Worm (Caenorhabditis elegans) whole organism, L2 larva: ENCODE measurements around the gene tag-266.

Experiments used
- C34F6.9 ChIP-seq: fragments of 150-350 bp; optimal IDR thresholded peaks from 2 replicates; lab custom pipeline; 2014; ENCODE audit warnings: missing biosample characterization, missing genetic modification characterization
- F13H6.1 ChIP-seq: sonication (generic microtip); optimal IDR thresholded peaks from 2 replicates; lab custom pipeline; 2016; ENCODE audit warnings: missing genetic modification characterization, missing compliant biosample characterization
- R02D3.7 ChIP-seq: fragments of 150-350 bp; optimal IDR thresholded peaks from 2 replicates; lab custom pipeline; 2014; ENCODE audit warnings: missing biosample characterization, missing genetic modification characterization
- Y55F3AM.14 ChIP-seq: fragments of 200-800 bp; sonication (Bioruptor generic); optimal IDR thresholded peaks from 2 replicates; lab custom pipeline; 2018; ENCODE audit warnings: mild to moderate bottlenecking, missing genetic modification characterization, missing compliant biosample characterization
- ama-1 ChIP-seq: fragments of 150-350 bp; optimal IDR thresholded peaks from 2 replicates; lab custom pipeline; 2018; ENCODE audit warnings: inconsistent platforms
- blmp-1 ChIP-seq: sonication (generic microtip); optimal IDR thresholded peaks from 2 replicates; lab custom pipeline; 2017; ENCODE audit warnings: missing genetic modification characterization, mild to moderate bottlenecking, missing compliant biosample characterization, antibody characterized with exemption, moderate library complexity; ENCODE audit not compliant: insufficient read depth
- ceh-16 ChIP-seq: fragments of 150-350 bp; optimal IDR thresholded peaks from 2 replicates; lab custom pipeline; 2014; ENCODE audit warnings: missing biosample characterization, missing genetic modification characterization
- ceh-82 ChIP-seq: fragments of 150-350 bp; optimal IDR thresholded peaks from 2 replicates; lab custom pipeline; 2014; ENCODE audit warnings: missing biosample characterization, missing genetic modification characterization
- crh-2 ChIP-seq: sonication (generic microtip); optimal IDR thresholded peaks from 2 replicates; lab custom pipeline; 2017; ENCODE audit warnings: missing biosample characterization, missing genetic modification characterization
- dmd-4 ChIP-seq: sonication (generic microtip); optimal IDR thresholded peaks from 2 replicates; lab custom pipeline; 2017; ENCODE audit warnings: missing biosample characterization, missing genetic modification characterization
- elt-3 ChIP-seq: sonication (generic microtip); optimal IDR thresholded peaks from 2 replicates; lab custom pipeline; 2017; ENCODE audit warnings: missing biosample characterization, missing genetic modification characterization
- fos-1 ChIP-seq: fragments of 150-350 bp; optimal IDR thresholded peaks from 2 replicates; lab custom pipeline; 2014; ENCODE audit warnings: missing biosample characterization, missing genetic modification characterization
- lin-11 ChIP-seq: fragments of 150-350 bp; sonication (generic microtip); optimal IDR thresholded peaks from 2 replicates; lab custom pipeline; 2014; ENCODE audit warnings: missing biosample characterization, missing genetic modification characterization, inconsistent platforms, mixed read lengths
- lin-39 ChIP-seq: fragments of 150-350 bp; optimal IDR thresholded peaks from 2 replicates; lab custom pipeline; 2014; ENCODE audit warnings: missing biosample characterization, missing genetic modification reagents, missing genetic modification characterization
- lsy-2 ChIP-seq, 2 experiments: fragments of 150-350 bp in 1 of 2; sonication (generic microtip) in 1 of 2; optimal IDR thresholded peaks; 2 replicates each; lab custom pipeline; 2014 to 2017; ENCODE audit warnings: missing biosample characterization in 2 of 2, missing genetic modification characterization in 2 of 2
- mdl-1 ChIP-seq, 2 experiments: fragments of 150-350 bp in 1 of 2; sonication (generic microtip) in 1 of 2; optimal IDR thresholded peaks; 2 replicates each; lab custom pipeline; 2017; ENCODE audit warnings: missing biosample characterization in 2 of 2, missing genetic modification characterization in 2 of 2
- nhr-10 ChIP-seq: sonication (generic microtip); optimal IDR thresholded peaks from 2 replicates; lab custom pipeline; 2017; ENCODE audit warnings: missing biosample characterization, missing genetic modification characterization
- nhr-12 ChIP-seq: fragments of 150-350 bp; optimal IDR thresholded peaks from 2 replicates; lab custom pipeline; 2014; ENCODE audit warnings: missing biosample characterization, missing genetic modification characterization
- nhr-129 ChIP-seq: fragments of 150-350 bp; optimal IDR thresholded peaks from 2 replicates; lab custom pipeline; 2014; ENCODE audit warnings: missing biosample characterization, missing genetic modification characterization
- nhr-21 ChIP-seq: fragments of 150-350 bp; optimal IDR thresholded peaks from 2 replicates; lab custom pipeline; 2014; ENCODE audit warnings: missing biosample characterization, missing genetic modification characterization
- nhr-23 ChIP-seq: fragments of 150-350 bp; optimal IDR thresholded peaks from 2 replicates; lab custom pipeline; 2014; ENCODE audit warnings: missing biosample characterization, missing genetic modification reagents, missing genetic modification characterization
- nhr-237 ChIP-seq: fragments of 150-350 bp; optimal IDR thresholded peaks from 2 replicates; lab custom pipeline; 2014; ENCODE audit warnings: missing biosample characterization, missing genetic modification characterization
- nhr-25 ChIP-seq: fragments of 150-350 bp; sonication (generic microtip); optimal IDR thresholded peaks from 3 replicates; lab custom pipeline; 2014; ENCODE audit warnings: missing biosample characterization, missing genetic modification characterization
- nhr-77 ChIP-seq: fragments of 150-350 bp; optimal IDR thresholded peaks from 2 replicates; lab custom pipeline; 2014; ENCODE audit warnings: missing biosample characterization, missing genetic modification characterization
- peb-1 ChIP-seq: fragments of 150-350 bp; optimal IDR thresholded peaks from 2 replicates; lab custom pipeline; 2014; ENCODE audit warnings: missing biosample characterization, missing genetic modification characterization
- sma-3 ChIP-seq: sonication (generic microtip); optimal IDR thresholded peaks from 2 replicates; lab custom pipeline; 2016; ENCODE audit warnings: missing genetic modification reagents, missing genetic modification characterization, missing compliant biosample characterization
- sma-9 ChIP-seq, 2 experiments: fragments of 150-350 bp in 1 of 2; sonication (generic microtip) in 1 of 2; optimal IDR thresholded peaks; 2 replicates each; lab custom pipeline; 2014 to 2016; ENCODE audit warnings: missing genetic modification characterization in 2 of 2, mild to moderate bottlenecking in 1 of 2, missing biosample characterization in 1 of 2, missing compliant biosample characterization in 1 of 2, missing genetic modification reagents in 1 of 2, moderate library complexity in 1 of 2
- snpc-4 ChIP-seq: fragments of 150-350 bp; optimal IDR thresholded peaks from 2 replicates; lab custom pipeline; 2014; ENCODE audit warnings: missing biosample characterization, missing genetic modification characterization
- unc-39 ChIP-seq: fragments of 150-350 bp; optimal IDR thresholded peaks from 2 replicates; lab custom pipeline; 2014; ENCODE audit warnings: missing biosample characterization, missing genetic modification characterization
- unc-55 ChIP-seq: fragments of 150-350 bp; sonication (generic microtip); optimal IDR thresholded peaks from 3 replicates; lab custom pipeline; 2014; ENCODE audit warnings: missing biosample characterization, missing genetic modification reagents, missing genetic modification characterization
- unc-62 ChIP-seq: fragments of 150-350 bp; optimal IDR thresholded peaks from 2 replicates; lab custom pipeline; 2014; ENCODE audit warnings: missing biosample characterization, missing genetic modification reagents, missing genetic modification characterization
- ztf-1 ChIP-seq: fragments of 200-800 bp; sonication (Bioruptor generic); conservative IDR thresholded peaks from 2 replicates; pipeline ENCODE4 v1.3.6; 2022; ENCODE audit warnings: missing genetic modification characterization, missing compliant biosample characterization

The tag-266 gene

DNA sequence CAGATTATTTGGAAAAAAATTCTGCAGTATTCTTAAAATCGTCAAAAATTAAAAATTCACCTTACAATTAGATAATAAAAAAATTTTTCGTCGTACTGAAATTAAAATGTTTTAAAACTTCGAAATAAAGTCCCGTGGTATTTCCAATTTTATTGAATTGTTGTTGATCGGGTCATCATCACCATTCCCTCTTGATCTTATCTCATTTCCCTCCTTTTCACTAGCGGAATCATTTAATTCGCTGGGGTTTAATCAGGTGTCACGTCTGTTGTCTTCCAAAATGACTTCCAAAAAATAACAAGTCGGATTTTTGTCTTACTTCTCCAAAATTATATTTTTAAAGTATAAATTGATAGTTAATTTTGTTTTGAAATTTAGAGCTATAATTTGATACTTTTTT is 16.6 kb upstream of the tag-266 start:
- TF ChIP-seq peb-1 (tag; lab: Kevin White, UChicago): no peak
- TF ChIP-seq unc-62 (GFP tag; lab: Kevin White, UChicago): no peak
- TF ChIP-seq nhr-25 (tag; lab: Kevin White, UChicago): peak; percentile 33
- TF ChIP-seq nhr-23: no peak
- TF ChIP-seq lin-11: no peak

DNA sequence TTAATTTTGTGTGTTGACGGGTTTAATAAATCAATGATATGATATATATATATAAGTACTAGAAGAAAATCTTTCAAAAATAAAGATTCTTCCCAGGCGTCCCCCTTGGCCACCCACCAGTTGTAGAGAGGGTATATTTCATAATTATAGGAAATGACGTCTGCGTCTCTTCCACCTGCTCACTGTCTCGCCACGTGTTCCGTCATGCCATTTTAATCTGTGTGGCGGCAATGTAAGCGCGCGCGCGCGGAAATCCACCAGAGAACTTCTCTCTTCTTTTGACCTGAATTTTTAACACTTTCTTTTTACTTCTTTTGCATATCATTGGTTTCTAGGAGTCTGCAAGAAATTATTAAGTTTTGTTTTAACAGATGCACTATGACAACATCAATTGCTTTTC is 14.3 kb upstream of the tag-266 start:
- TF ChIP-seq nhr-129: no peak
- TF ChIP-seq ztf-1 (GFP tag; lab: Robert Waterston, UW): no peak
- peak; percentile 26 for TF ChIP-seq nhr-25 (tag; lab: Kevin White, UChicago)
- no peak for TF ChIP-seq F13H6.1 (tag; lab: Kevin White, UChicago)
- no peak for TF ChIP-seq lin-39 (tag; lab: Kevin White, UChicago)
- no peak for TF ChIP-seq R02D3.7 (tag; lab: Kevin White, UChicago)
- no peak for TF ChIP-seq ceh-16 (tag; lab: Kevin White, UChicago)

DNA sequence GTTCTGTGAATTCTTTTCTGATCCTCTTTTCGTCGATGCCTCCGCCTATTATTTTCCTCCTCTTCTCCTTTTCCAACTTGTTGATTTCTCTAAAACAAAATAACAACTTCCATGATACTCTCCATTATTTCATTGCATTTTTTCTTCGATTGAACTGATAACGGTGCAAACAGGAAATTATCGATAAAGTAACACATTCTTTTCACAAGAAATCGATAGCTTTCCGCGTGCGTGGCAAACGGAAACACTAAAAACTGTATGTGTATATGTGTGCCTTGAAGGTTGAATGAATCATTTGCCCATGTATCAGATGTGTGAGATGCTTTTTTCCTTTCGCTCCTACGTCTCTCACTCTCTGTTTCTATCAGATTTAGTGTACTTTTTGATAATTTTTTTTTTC is 11.6 kb upstream of the tag-266 start:
- peak; percentile 8 for TF ChIP-seq ceh-16 (tag; lab: Kevin White, UChicago)
- TF ChIP-seq C34F6.9: no peak
- TF ChIP-seq crh-2 (tag; lab: Kevin White, UChicago): peak; percentile 81
- peak; percentile 8 for TF ChIP-seq sma-9 (GFP tag; optimal IDR thresholded peaks at IDR 0.05; lab: Kevin White, UChicago)
- TF ChIP-seq sma-9 (tag; optimal IDR thresholded peaks at IDR 0.05; lab: Kevin White, UChicago): no peak
- TF ChIP-seq nhr-21: no peak
- peak; percentile 97 for TF ChIP-seq fos-1 (tag; lab: Kevin White, UChicago)

DNA sequence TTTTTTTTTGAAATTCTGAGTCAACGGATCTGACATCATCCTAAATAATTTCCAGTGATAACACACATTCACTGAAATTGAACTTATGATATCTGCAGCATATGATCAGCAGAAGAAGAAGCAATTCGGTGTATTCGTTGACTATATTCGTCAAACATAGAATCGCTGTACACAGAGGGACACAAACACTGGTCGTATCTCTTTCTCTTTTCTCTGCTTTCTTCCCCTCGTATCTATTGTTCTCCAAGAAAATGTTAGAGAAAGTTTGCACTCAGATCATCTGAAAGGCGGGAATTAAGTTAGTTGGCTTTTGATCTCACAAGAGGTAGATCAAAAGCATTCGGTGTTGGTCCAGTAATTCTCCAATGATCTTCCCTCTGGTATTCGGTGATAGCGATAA is 10.5 kb upstream of the tag-266 start:
- TF ChIP-seq nhr-25 (tag; lab: Kevin White, UChicago) (peak; percentile 33), blmp-1 (tag; lab: Kevin White, UChicago) (peak; percentile 24), unc-62 (GFP tag; lab: Kevin White, UChicago) (no peak), sma-3 (GFP tag; lab: Kevin White, UChicago) (peak; percentile 65)

DNA sequence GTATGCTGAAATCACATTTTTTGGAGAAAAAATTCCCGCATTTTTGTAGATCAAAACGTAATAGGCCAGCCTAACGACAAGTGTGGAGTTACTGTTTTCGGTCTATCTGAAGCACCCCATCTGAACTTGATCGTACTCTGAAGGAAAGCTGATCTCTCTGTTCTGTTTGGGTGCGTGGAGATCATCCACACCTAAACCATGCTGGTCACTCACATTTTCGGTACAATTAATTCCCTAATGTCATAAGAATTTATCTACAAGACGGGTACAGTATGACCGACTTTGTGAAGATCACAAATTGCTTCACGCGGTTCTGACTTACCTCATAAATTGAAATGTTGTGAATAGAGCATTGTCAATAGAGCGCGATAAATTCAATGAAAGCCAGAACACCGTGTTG is 9.9 kb upstream of the tag-266 start:
- TF ChIP-seq unc-39 (tag; lab: Kevin White, UChicago) (no peak), nhr-237 (tag; lab: Kevin White, UChicago) (no peak), ama-1 (lab: Kevin White, UChicago) (no peak), unc-62 (GFP tag; lab: Kevin White, UChicago) (no peak), nhr-25 (tag; lab: Kevin White, UChicago) (no peak), R02D3.7 (tag; lab: Kevin White, UChicago) (no peak), sma-3 (GFP tag; lab: Kevin White, UChicago) (no peak)

DNA sequence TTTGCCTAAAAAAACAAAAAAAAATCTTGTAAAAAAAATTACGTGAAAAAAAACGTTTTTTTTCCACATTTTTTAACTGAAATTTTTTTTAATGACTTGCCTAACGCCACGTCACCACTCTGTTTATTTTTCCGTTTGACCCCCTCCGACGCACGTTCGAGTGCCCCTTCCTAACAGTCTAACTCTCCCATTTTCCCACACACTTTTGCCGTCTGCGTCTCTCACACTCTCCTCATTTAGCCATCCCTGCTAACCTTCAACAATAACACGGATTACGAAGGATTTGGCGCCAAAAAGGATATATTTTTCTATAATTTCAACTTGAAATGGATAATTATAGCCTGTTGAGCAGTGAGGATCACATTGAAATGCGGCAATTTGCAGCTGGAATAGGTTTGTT is 7.2 kb upstream of the tag-266 start:
- TF ChIP-seq crh-2 (tag; lab: Kevin White, UChicago) (peak; percentile 79), nhr-10 (tag; lab: Kevin White, UChicago) (no peak), F13H6.1 (tag; lab: Kevin White, UChicago) (peak; percentile 1), fos-1 (tag; lab: Kevin White, UChicago) (peak; percentile 33), lsy-2 (tag; optimal IDR thresholded peaks at IDR 0.05; lab: Kevin White, UChicago) (peak in 1 of 2 experiments; percentile 7), nhr-25 (tag; lab: Kevin White, UChicago) (peak; percentile 15), nhr-12 (no peak), C34F6.9 (peak; percentile 61)

DNA sequence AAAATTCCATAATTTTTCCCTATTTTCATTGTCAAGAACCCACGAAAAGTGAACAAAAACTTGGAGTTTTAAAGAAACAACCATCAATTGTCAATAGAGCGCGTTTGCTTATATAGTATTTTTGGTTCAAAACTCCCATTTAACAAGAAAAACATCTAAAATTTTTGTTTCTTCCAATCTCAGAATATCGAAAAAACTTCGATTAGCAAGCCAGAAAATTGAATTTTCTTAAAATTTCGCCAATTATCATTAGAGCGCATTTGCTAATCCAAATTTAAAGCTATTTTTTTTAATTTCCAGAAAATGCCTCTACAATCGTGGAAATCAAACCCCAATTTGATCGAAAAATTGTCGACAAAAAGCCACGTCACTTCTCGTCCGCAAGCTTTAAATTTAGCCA is 6.4 kb upstream of the tag-266 start, which contains the start of gene orai-1:
Gene orai-1, plus strand, starts transcription at position 301 of the 400 bp plus-strand sequence.
- TF ChIP-seq Y55F3AM.14: no peak
- no peak for TF ChIP-seq blmp-1 (tag; lab: Kevin White, UChicago)
- no peak for TF ChIP-seq F13H6.1 (tag; lab: Kevin White, UChicago)
- no peak for TF ChIP-seq nhr-21
- TF ChIP-seq nhr-25 (tag; lab: Kevin White, UChicago): no peak
- no peak for TF ChIP-seq mdl-1 (tag; optimal IDR thresholded peaks at IDR 0.05; lab: Kevin White, UChicago)
- no peak for TF ChIP-seq elt-3 (tag; lab: Kevin White, UChicago)
- TF ChIP-seq ceh-82 (tag; lab: Kevin White, UChicago): no peak
- no peak for TF ChIP-seq nhr-77
- TF ChIP-seq dmd-4: no peak
- no peak for TF ChIP-seq unc-55 (GFP tag; lab: Kevin White, UChicago)
- no peak for TF ChIP-seq sma-9 (GFP tag; optimal IDR thresholded peaks at IDR 0.05; lab: Kevin White, UChicago)
- TF ChIP-seq sma-9 (tag; optimal IDR thresholded peaks at IDR 0.05; lab: Kevin White, UChicago): no peak
- TF ChIP-seq nhr-12: no peak
- TF ChIP-seq snpc-4 (tag; lab: Kevin White, UChicago): no peak
- no peak for TF ChIP-seq sma-3 (GFP tag; lab: Kevin White, UChicago)
- TF ChIP-seq nhr-129: no peak
